Fruit fly (Drosophila melanogaster) whole organism, embryonic: Measurements from ENCODE around the gene CG6830.

Experiments used
- Ada2b ChIP-seq: fragments of 200-800 bp; sonication (Bioruptor generic); IDR thresholded peaks from 2 replicates; pipeline ENCODE4 v1.3.6; 2022; ENCODE audit warnings: missing biosample characterization, missing genetic modification characterization
- B-H2 ChIP-seq: fragments of 200-800 bp; sonication (Bioruptor generic); optimal IDR thresholded peaks from 2 replicates; lab custom pipeline; 2018; ENCODE audit warnings: missing biosample characterization, mild to moderate bottlenecking, missing genetic modification characterization
- Blimp-1 ChIP-seq: fragments of 200-800 bp; sonication (Bioruptor generic); optimal IDR thresholded peaks from 3 replicates; lab custom pipeline; 2018; ENCODE audit warnings: missing biosample characterization, missing genetic modification characterization, mild to moderate bottlenecking, moderate library complexity, missing genetic modification reagents
- CG12942 ChIP-seq: fragments of 200-800 bp; sonication (Bioruptor generic); optimal IDR thresholded peaks from 3 replicates; lab custom pipeline; 2016; ENCODE audit warnings: missing biosample characterization, missing genetic modification characterization
- CG14441 ChIP-seq: fragments of 200-800 bp; sonication (Bioruptor generic); IDR thresholded peaks from 2 replicates; pipeline ENCODE4 v1.3.6; 2022; ENCODE audit warnings: missing biosample characterization, missing genetic modification characterization
- CG15073 ChIP-seq: fragments of 200-800 bp; sonication (Bioruptor generic); optimal IDR thresholded peaks from 2 replicates; lab custom pipeline; 2016; ENCODE audit warnings: missing biosample characterization, missing genetic modification characterization
- CG15269 ChIP-seq: fragments of 200-800 bp; sonication (Bioruptor generic); optimal IDR thresholded peaks from 2 replicates; lab custom pipeline; 2018; ENCODE audit warnings: missing biosample characterization, mild to moderate bottlenecking, missing genetic modification characterization, moderate library complexity
- CG16815 ChIP-seq: fragments of 200-800 bp; sonication (Bioruptor generic); optimal IDR thresholded peaks from 3 replicates; lab custom pipeline; 2017; ENCODE audit warnings: missing biosample characterization, mild to moderate bottlenecking, missing genetic modification characterization
- CG2116 ChIP-seq: fragments of 200-800 bp; sonication (Bioruptor generic); optimal IDR thresholded peaks from 3 replicates; lab custom pipeline; 2018; ENCODE audit warnings: missing biosample characterization, mild to moderate bottlenecking, missing genetic modification characterization
- CG2678 ChIP-seq: fragments of 200-800 bp; sonication (Bioruptor generic); optimal IDR thresholded peaks from 3 replicates; lab custom pipeline; 2019; ENCODE audit warnings: missing biosample characterization, mild to moderate bottlenecking, missing genetic modification characterization, moderate library complexity
- CG3065 ChIP-seq: fragments of 200-800 bp; sonication (Bioruptor generic); optimal IDR thresholded peaks from 2 replicates; lab custom pipeline; 2016; ENCODE audit warnings: missing biosample characterization, missing genetic modification characterization
- CG6175 ChIP-seq: fragments of 200-800 bp; sonication (Bioruptor generic); IDR thresholded peaks from 3 replicates; pipeline ENCODE4 v1.3.6; 2022; ENCODE audit warnings: missing biosample characterization, missing genetic modification characterization
- CG6654 ChIP-seq: fragments of 200-800 bp; sonication (Bioruptor generic); optimal IDR thresholded peaks from 2 replicates; lab custom pipeline; 2017; ENCODE audit warnings: missing biosample characterization, mild to moderate bottlenecking, missing genetic modification characterization
- CG7786 ChIP-seq: fragments of 200-800 bp; sonication (Bioruptor generic); optimal IDR thresholded peaks from 2 replicates; lab custom pipeline; 2016; ENCODE audit warnings: missing biosample characterization, missing genetic modification characterization
- CTCF ChIP-seq: fragments of 200-800 bp; sonication (Bioruptor generic); optimal IDR thresholded peaks from 2 replicates; lab custom pipeline; 2017; ENCODE audit warnings: missing biosample characterization, mild to moderate bottlenecking, missing genetic modification characterization, moderate library complexity
- CkIIα-i1 ChIP-seq: fragments of 200-800 bp; sonication (Bioruptor generic); IDR thresholded peaks from 2 replicates; pipeline ENCODE4 v1.3.6; 2022; ENCODE audit warnings: missing biosample characterization, missing genetic modification characterization
- CrebB ChIP-seq: fragments of 200-800 bp; sonication (Bioruptor generic); optimal IDR thresholded peaks from 3 replicates; lab custom pipeline; 2018; ENCODE audit warnings: missing biosample characterization, mild to moderate bottlenecking, missing genetic modification characterization
- Dll ChIP-seq: fragments of 200-800 bp; sonication (Bioruptor generic); IDR thresholded peaks from 4 replicates; pipeline ENCODE4 v1.3.6; 2022; ENCODE audit warnings: missing biosample characterization, missing genetic modification characterization; ENCODE audit not compliant: partially characterized antibody
- Dref ChIP-seq: fragments of 200-800 bp; sonication (Bioruptor generic); IDR thresholded peaks from 2 replicates; pipeline ENCODE4 v1.3.6; 2022; ENCODE audit warnings: missing biosample characterization, missing genetic modification characterization
- Gsc ChIP-seq: fragments of 200-800 bp; sonication (Bioruptor generic); IDR thresholded peaks from 2 replicates; pipeline ENCODE4 v1.3.6; 2022; ENCODE audit warnings: missing biosample characterization, missing genetic modification characterization
- Hand ChIP-seq: fragments of 200-800 bp; sonication (Bioruptor generic); optimal IDR thresholded peaks from 2 replicates; lab custom pipeline; 2017; ENCODE audit warnings: mild to moderate bottlenecking, missing biosample characterization, missing genetic modification reagents, missing genetic modification characterization
- Hr51 ChIP-seq, 2 experiments: fragments of 200-800 bp; sonication (Bioruptor generic); optimal IDR thresholded peaks; 2 replicates in 1 of 2; 3 replicates in 1 of 2; lab custom pipeline; 2016 to 2018; ENCODE audit warnings: missing biosample characterization in 2 of 2, missing genetic modification characterization in 2 of 2, mild to moderate bottlenecking in 1 of 2, moderate library complexity in 1 of 2
- NC2β ChIP-seq: fragments of 200-800 bp; sonication (Bioruptor generic); optimal IDR thresholded peaks from 2 replicates; lab custom pipeline; 2016; ENCODE audit warnings: missing biosample characterization, missing genetic modification characterization
- Optix ChIP-seq: fragments of 200-800 bp; sonication (Bioruptor generic); IDR thresholded peaks from 3 replicates; pipeline ENCODE4 v1.3.6; 2022; ENCODE audit warnings: missing biosample characterization, missing genetic modification characterization
- Trl ChIP-seq, 3 experiments: fragments of >200 bp in 2 of 3; fragments of 200-800 bp in 1 of 3; sonication (Bioruptor generic) in 1 of 3; optimal IDR thresholded peaks; 2 replicates in 1 of 3; 3 replicates in 2 of 3; lab custom pipeline; 2016 to 2017; ENCODE audit warnings: missing biosample characterization in 1 of 3, missing genetic modification characterization in 1 of 3
- abd-A ChIP-seq: fragments of 200-800 bp; sonication (Bioruptor generic); optimal IDR thresholded peaks from 3 replicates; lab custom pipeline; 2019; ENCODE audit warnings: missing biosample characterization, mild to moderate bottlenecking, missing genetic modification characterization, moderate library complexity
- br ChIP-seq: fragments of >200 bp; optimal IDR thresholded peaks from 2 replicates; lab custom pipeline; 2017
- crol ChIP-seq: fragments of 200-800 bp; sonication (Bioruptor generic); IDR thresholded peaks from 2 replicates; pipeline ENCODE4 v1.3.6; 2022; ENCODE audit warnings: missing biosample characterization, missing genetic modification characterization
- dmrt99B ChIP-seq: fragments of 200-800 bp; sonication (Bioruptor generic); optimal IDR thresholded peaks from 2 replicates; lab custom pipeline; 2018; ENCODE audit warnings: missing biosample characterization, mild to moderate bottlenecking, missing genetic modification characterization, moderate library complexity
- kah ChIP-seq: fragments of 200-800 bp; sonication (Bioruptor generic); optimal IDR thresholded peaks from 2 replicates; lab custom pipeline; 2018; ENCODE audit warnings: missing biosample characterization, mild to moderate bottlenecking, missing genetic modification characterization
- lbe ChIP-seq: fragments of 200-800 bp; sonication (Bioruptor generic); optimal IDR thresholded peaks from 2 replicates; lab custom pipeline; 2016; ENCODE audit warnings: missing biosample characterization, mild to moderate bottlenecking, missing genetic modification characterization
- lola ChIP-seq, 3 experiments: fragments of >200 bp in 2 of 3; fragments of 200-800 bp in 1 of 3; sonication (Bioruptor generic) in 1 of 3; optimal IDR thresholded peaks; 2 replicates each; lab custom pipeline; 2017 to 2019; ENCODE audit warnings: missing biosample characterization in 3 of 3, missing genetic modification characterization in 3 of 3, mild to moderate bottlenecking in 1 of 3, moderate library complexity in 1 of 3
- lov ChIP-seq, 2 experiments: fragments of 200-800 bp in 1 of 2; fragments of >200 bp in 1 of 2; sonication (Bioruptor generic) in 1 of 2; IDR thresholded peaks in 1 of 2; optimal IDR thresholded peaks in 1 of 2; 2 replicates in 1 of 2; 3 replicates in 1 of 2; pipeline versions ENCODE4 v1.3.6 to Lab custom; 2017 to 2022; ENCODE audit warnings: missing biosample characterization in 1 of 2, missing genetic modification characterization in 1 of 2
- mirr ChIP-seq: fragments of 200-800 bp; sonication (Bioruptor generic); optimal IDR thresholded peaks from 3 replicates; lab custom pipeline; 2018; ENCODE audit warnings: missing biosample characterization, mild to moderate bottlenecking, missing genetic modification characterization
- nau ChIP-seq: fragments of 200-800 bp; sonication (Bioruptor generic); optimal IDR thresholded peaks from 3 replicates; lab custom pipeline; 2017; ENCODE audit warnings: missing biosample characterization, mild to moderate bottlenecking, missing genetic modification characterization, missing genetic modification reagents
- odd ChIP-seq: fragments of 200-800 bp; sonication (Bioruptor generic); optimal IDR thresholded peaks from 2 replicates; lab custom pipeline; 2017; ENCODE audit warnings: missing biosample characterization, mild to moderate bottlenecking, missing genetic modification characterization
- otp ChIP-seq: fragments of 200-800 bp; sonication (Bioruptor generic); IDR thresholded peaks from 3 replicates; pipeline ENCODE4, ENCODE4 v1.3.6; 2022; ENCODE audit warnings: missing biosample characterization, missing genetic modification characterization
- pho ChIP-seq: fragments of 200-800 bp; sonication (Bioruptor generic); optimal IDR thresholded peaks from 2 replicates; lab custom pipeline; 2016; ENCODE audit warnings: missing biosample characterization, missing genetic modification characterization
- pros ChIP-seq: fragments of 200-800 bp; sonication (Bioruptor generic); optimal IDR thresholded peaks from 3 replicates; lab custom pipeline; 2019; ENCODE audit warnings: missing biosample characterization, mild to moderate bottlenecking, missing genetic modification characterization, moderate library complexity
- psq ChIP-seq: fragments of 200-800 bp; sonication (Bioruptor generic); optimal IDR thresholded peaks from 2 replicates; lab custom pipeline; 2017; ENCODE audit warnings: missing biosample characterization, missing genetic modification characterization
- sc ChIP-seq, 3 experiments: fragments of >200 bp in 2 of 3; fragments of 200-800 bp in 1 of 3; sonication (Bioruptor generic) in 1 of 3; optimal IDR thresholded peaks; 2 replicates in 2 of 3; 3 replicates in 1 of 3; lab custom pipeline; 2017; ENCODE audit warnings: mild to moderate bottlenecking in 1 of 3, missing biosample characterization in 1 of 3, missing genetic modification characterization in 1 of 3, missing genetic modification reagents in 1 of 3
- sd ChIP-seq: fragments of 200-800 bp; sonication (Bioruptor generic); optimal IDR thresholded peaks from 3 replicates; lab custom pipeline; 2018; ENCODE audit warnings: missing biosample characterization, mild to moderate bottlenecking, missing genetic modification characterization, moderate library complexity
- sens ChIP-seq: fragments of 200-800 bp; sonication (Bioruptor generic); peaks from one replicate; lab custom pipeline; 2016; ENCODE audit warnings: missing biosample characterization, missing genetic modification characterization
- sim ChIP-seq: fragments of 200-800 bp; sonication (Bioruptor generic); IDR thresholded peaks from 2 replicates; pipeline ENCODE4 v1.3.6; 2022; ENCODE audit warnings: missing biosample characterization, missing genetic modification characterization
- sqz ChIP-seq: fragments of 200-800 bp; sonication (Bioruptor generic); optimal IDR thresholded peaks from 3 replicates; lab custom pipeline; 2018; ENCODE audit warnings: missing biosample characterization, mild to moderate bottlenecking, missing genetic modification characterization
- tio ChIP-seq: fragments of 200-800 bp; sonication (Bioruptor generic); optimal IDR thresholded peaks from 2 replicates; lab custom pipeline; 2017; ENCODE audit warnings: missing biosample characterization, missing genetic modification characterization, inconsistent platforms
- toy ChIP-seq: fragments of 200-800 bp; sonication (Bioruptor generic); IDR thresholded peaks from 2 replicates; pipeline ENCODE4 v1.3.6; 2022; ENCODE audit warnings: missing biosample characterization, missing genetic modification characterization
- twi ChIP-seq: fragments of 200-800 bp; optimal IDR thresholded peaks from 2 replicates; lab custom pipeline; 2019; ENCODE audit warnings: missing biosample characterization, mild to moderate bottlenecking, missing genetic modification characterization, moderate library complexity
- tx ChIP-seq: fragments of 200-800 bp; sonication (Bioruptor generic); optimal IDR thresholded peaks from 2 replicates; lab custom pipeline; 2016; ENCODE audit warnings: missing biosample characterization, missing genetic modification characterization

The CG6830 gene

dm6 chr3R:11656614-11657216 lies 27.4 kb downstream of the CG6830 start (continued):
- TF ChIP-seq CrebB (tag; lab: Kevin White, UChicago) (peak; percentile 96), CTCF (GFP tag; lab: Kevin White, UChicago) (peak; percentile 53), lov (optimal IDR thresholded peaks at IDR 0.05; lab: Kevin White, UChicago) (no peak), lov (GFP tag; IDR thresholded peaks at IDR 0.05; lab: Robert Waterston, UW) (peak; percentile 97), abd-A (tag; lab: Kevin White, UChicago) (peak; percentile 29), crol (GFP tag; lab: Robert Waterston, UW) (peak; percentile 45), otp (GFP tag; lab: Robert Waterston, UW) (peak; percentile 95), CG2116 (GFP tag; lab: Kevin White, UChicago) (peak; percentile 77), toy (GFP tag; lab: Robert Waterston, UW) (peak; percentile 93), br (lab: Kevin White, UChicago) (no peak), twi (tag; lab: Kevin White, UChicago) (peak; percentile 82), CG15269 (tag; lab: Kevin White, UChicago) (peak; percentile 98), lbe (GFP tag; lab: Kevin White, UChicago) (peak; percentile 98), CG6175 (GFP tag; lab: Robert Waterston, UW) (peak; percentile 96), NC2β (peak; percentile 95), CG2678 (tag; lab: Kevin White, UChicago) (peak; percentile 98), sc (optimal IDR thresholded peaks at IDR 0.05; lab: Kevin White, UChicago) (no peak), sc (GFP tag; optimal IDR thresholded peaks at IDR 0.05; lab: Kevin White, UChicago) (peak; percentile 92), Gsc (GFP tag; lab: Robert Waterston, UW) (peak; percentile 87), Ada2b (GFP tag; lab: Robert Waterston, UW) (peak; percentile 97), Hr51 (GFP tag; optimal IDR thresholded peaks at IDR 0.05; lab: Kevin White, UChicago) (peak; percentile 94 to 96), tio (GFP tag; lab: Kevin White, UChicago) (peak; percentile 95), psq (peak; percentile 84), CG6654 (GFP tag; lab: Kevin White, UChicago) (peak; percentile 77), kah (GFP tag; lab: Kevin White, UChicago) (peak; percentile 86), lola (GFP tag; optimal IDR thresholded peaks at IDR 0.05; lab: Kevin White, UChicago) (peak in 1 of 3 experiments; percentile 92), Dref (GFP tag; lab: Robert Waterston, UW) (peak; percentile 39), CG14441 (GFP tag; lab: Robert Waterston, UW) (peak; percentile 97), sqz (GFP tag; lab: Kevin White, UChicago) (peak; percentile 86), odd (GFP tag; lab: Kevin White, UChicago) (peak; percentile 90), CkIIα-i1 (GFP tag; lab: Robert Waterston, UW) (peak; percentile 80), CG16815 (GFP tag; lab: Kevin White, UChicago) (peak; percentile 89), sd (tag; lab: Kevin White, UChicago) (peak; percentile 85), Trl (optimal IDR thresholded peaks at IDR 0.05; lab: Kevin White, UChicago) (peak; percentile 33 to 68), Trl (GFP tag; optimal IDR thresholded peaks at IDR 0.05; lab: Kevin White, UChicago) (peak; percentile 95), CG12942 (peak; percentile 94), mirr (GFP tag; lab: Kevin White, UChicago) (peak; percentile 65), sens (GFP tag; lab: Kevin White, UChicago) (peak; percentile 99), pho (GFP tag; lab: Kevin White, UChicago) (peak; percentile 96), Hand (GFP tag; lab: Kevin White, UChicago) (peak; percentile 92), CG7786 (GFP tag; lab: Kevin White, UChicago) (peak; percentile 96), Optix (GFP tag; lab: Robert Waterston, UW) (peak; percentile 96), sim (GFP tag; lab: Robert Waterston, UW) (peak; percentile 90), tx (GFP tag; lab: Kevin White, UChicago) (peak; percentile 93), Dll (GFP tag; lab: Robert Waterston, UW) (no peak), CG15073 (GFP tag; lab: Kevin White, UChicago) (peak; percentile 71), Blimp-1 (peak; percentile 95), dmrt99B (tag; lab: Kevin White, UChicago) (peak; percentile 97), B-H2 (peak; percentile 71), pros (GFP tag; lab: Kevin White, UChicago) (no peak), CG3065 (GFP tag; lab: Kevin White, UChicago) (peak; percentile 82), nau (GFP tag; lab: Kevin White, UChicago) (peak; percentile 92)
